Worm (Caenorhabditis elegans): ENCODE results near the gene W03A5.6.

DNA sequence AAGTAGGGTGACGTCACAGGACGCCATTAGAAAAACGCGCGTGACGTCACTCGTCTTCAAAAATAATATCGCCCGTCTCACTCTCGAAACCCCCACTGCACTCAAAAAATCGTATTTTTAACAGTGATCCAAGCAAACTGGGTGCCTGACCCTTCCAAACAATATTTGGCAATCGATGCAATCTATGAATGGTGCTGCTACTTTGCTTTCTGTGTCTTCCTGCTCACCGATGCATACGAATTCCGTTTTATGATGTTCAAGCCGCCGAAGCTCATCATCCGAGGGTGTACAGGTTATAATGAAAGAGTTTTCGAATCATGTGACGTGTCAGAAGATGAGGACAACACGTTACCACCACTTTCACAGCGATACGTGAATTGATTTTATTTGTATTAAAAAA, 32.9 kb downstream of the W03A5.6 start, which contains the start of gene W03A5.1:
- TF ChIP-seq ceh-9 (tag; optimal IDR thresholded peaks at IDR 0.05): no peak
- TF ChIP-seq fkh-10 (GFP tag; optimal IDR thresholded peaks at IDR 0.05): no peak
- TF ChIP-seq ama-1 (optimal IDR thresholded peaks at IDR 0.05): no peak
